Worm (Caenorhabditis elegans) whole organism, L2 larva: Measurements from ENCODE around the gene cnc-1.

Experiments
- ZK546.5 ChIP-seq: sonication (generic microtip); optimal IDR thresholded peaks from 2 replicates; lab custom pipeline; 2017; ENCODE audit warnings: missing biosample characterization, missing genetic modification characterization
- elt-1 ChIP-seq: fragments of 150-350 bp; optimal IDR thresholded peaks from 2 replicates; lab custom pipeline; 2014; ENCODE audit warnings: missing biosample characterization, missing genetic modification characterization
- fos-1 ChIP-seq: fragments of 150-350 bp; optimal IDR thresholded peaks from 2 replicates; lab custom pipeline; 2014; ENCODE audit warnings: missing biosample characterization, missing genetic modification characterization
- nhr-11 ChIP-seq: fragments of 150-350 bp; optimal IDR thresholded peaks from 2 replicates; lab custom pipeline; 2014; ENCODE audit warnings: missing biosample characterization, missing genetic modification characterization
- nhr-129 ChIP-seq: fragments of 150-350 bp; optimal IDR thresholded peaks from 2 replicates; lab custom pipeline; 2014; ENCODE audit warnings: missing biosample characterization, missing genetic modification characterization
- nhr-25 ChIP-seq: fragments of 150-350 bp; sonication (generic microtip); optimal IDR thresholded peaks from 3 replicates; lab custom pipeline; 2014; ENCODE audit warnings: missing biosample characterization, missing genetic modification characterization
- sem-4 ChIP-seq: fragments of 150-350 bp; optimal IDR thresholded peaks from 2 replicates; lab custom pipeline; 2014; ENCODE audit warnings: missing biosample characterization, missing genetic modification reagents, missing genetic modification characterization
- sma-9 ChIP-seq, 2 experiments: fragments of 150-350 bp in 1 of 2; sonication (generic microtip) in 1 of 2; optimal IDR thresholded peaks; 2 replicates each; lab custom pipeline; 2014 to 2016; ENCODE audit warnings: missing genetic modification characterization in 2 of 2, mild to moderate bottlenecking in 1 of 2, missing biosample characterization in 1 of 2, missing compliant biosample characterization in 1 of 2, missing genetic modification reagents in 1 of 2, moderate library complexity in 1 of 2
- snpc-4 ChIP-seq: fragments of 150-350 bp; optimal IDR thresholded peaks from 2 replicates; lab custom pipeline; 2014; ENCODE audit warnings: missing biosample characterization, missing genetic modification characterization
- unc-62 ChIP-seq: fragments of 150-350 bp; optimal IDR thresholded peaks from 2 replicates; lab custom pipeline; 2014; ENCODE audit warnings: missing biosample characterization, missing genetic modification reagents, missing genetic modification characterization
- zag-1 ChIP-seq: fragments of 150-350 bp; optimal IDR thresholded peaks from 2 replicates; lab custom pipeline; 2014; ENCODE audit warnings: missing biosample characterization, missing genetic modification characterization

- no peak for TF ChIP-seq snpc-4 (tag; lab: Kevin White, UChicago)
- no peak for TF ChIP-seq unc-62 (GFP tag; lab: Kevin White, UChicago)
- no peak for TF ChIP-seq fos-1 (tag; lab: Kevin White, UChicago)
- TF ChIP-seq nhr-11 (tag; lab: Kevin White, UChicago), result no peak
- no peak for TF ChIP-seq nhr-25 (tag; lab: Kevin White, UChicago)
- TF ChIP-seq elt-1, result no peak
- no peak for TF ChIP-seq zag-1 (tag; lab: Kevin White, UChicago)
- TF ChIP-seq nhr-129, result no peak
- no peak for TF ChIP-seq ZK546.5 (tag; lab: Kevin White, UChicago)
- no peak for TF ChIP-seq sem-4
- TF ChIP-seq sma-9 (GFP tag; optimal IDR thresholded peaks at IDR 0.05; lab: Kevin White, UChicago), result no peak
- no peak for TF ChIP-seq sma-9 (tag; optimal IDR thresholded peaks at IDR 0.05; lab: Kevin White, UChicago)
Measured at ce11 chrV:1488642-1489041, 44.6 kb upstream of the cnc-1 start.
